Fruit fly (Drosophila melanogaster): Measurements from ENCODE around the gene CG43391.
A peak's percentile ranks its signal among the peaks of the same experiment; 100 is the strongest.

DNA sequence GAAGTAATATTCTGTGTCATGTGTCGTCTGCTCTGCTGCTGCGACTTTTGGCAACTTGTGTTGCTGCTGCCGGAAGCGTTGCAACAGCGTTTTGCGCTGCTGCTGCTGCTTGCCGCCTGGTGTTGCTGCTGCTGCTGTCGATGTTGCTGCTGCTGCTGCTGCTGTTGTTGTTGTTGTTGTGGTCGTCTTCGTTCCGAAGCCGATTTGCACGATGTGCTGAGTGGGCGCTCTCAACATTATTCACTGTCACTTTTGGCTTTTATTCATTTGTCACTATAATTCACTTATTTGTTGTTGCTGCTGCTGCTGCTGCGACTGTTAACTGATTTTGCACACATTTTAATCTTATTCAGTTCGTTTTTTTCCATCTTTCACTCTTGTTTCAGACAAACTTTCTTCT is 38.4 kb downstream of the CG43391 start:
- TF ChIP-seq tj (GFP tag; optimal IDR thresholded peaks at IDR 0.05) (peak; percentile 1), CG5204 (GFP tag; optimal IDR thresholded peaks at IDR 0.05) (no peak), toe (GFP tag; optimal IDR thresholded peaks at IDR 0.05) (no peak), CG11617 (GFP tag; optimal IDR thresholded peaks at IDR 0.05) (no peak), Mnt (GFP tag; optimal IDR thresholded peaks at IDR 0.05) (no peak), CG7101 (tag; optimal IDR thresholded peaks at IDR 0.05) (no peak), CG1620 (GFP tag; optimal IDR thresholded peaks at IDR 0.05) (no peak), Hr96 (GFP tag; optimal IDR thresholded peaks at IDR 0.05) (no peak), CG7045 (GFP tag; optimal IDR thresholded peaks at IDR 0.05) (no peak), Clk (GFP tag; optimal IDR thresholded peaks at IDR 0.05) (no peak), ovo (GFP tag; optimal IDR thresholded peaks at IDR 0.05) (no peak), CG14711 (tag; optimal IDR thresholded peaks at IDR 0.05) (no peak), cic (GFP tag; optimal IDR thresholded peaks at IDR 0.05) (no peak)

All from whole organism, adult.